Worm (Caenorhabditis elegans): ENCODE results near the gene C34C12.1.

Gene C34C12.1

DNA sequence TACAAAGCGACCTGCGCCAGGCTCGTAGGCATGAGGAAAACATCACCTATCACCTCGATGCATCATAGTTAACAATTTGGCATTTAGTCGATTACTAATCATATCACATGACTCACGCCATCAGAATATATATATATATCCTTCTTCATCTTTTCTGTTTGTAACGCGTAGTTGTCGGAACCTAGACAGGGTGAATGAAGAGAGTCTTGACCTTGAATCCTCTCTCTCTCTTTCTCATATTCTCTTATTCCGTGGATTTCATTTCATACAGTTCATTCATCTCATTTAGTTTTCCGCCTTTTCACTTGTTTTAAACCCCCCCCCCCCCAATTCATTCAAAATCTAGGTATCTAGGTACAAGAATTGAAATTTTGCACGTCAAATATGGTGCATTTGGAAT is 26.1 kb downstream of the C34C12.1 start:
- no peak for TF ChIP-seq B0310.2 (tag; optimal IDR thresholded peaks at IDR 0.05)
- no peak for TF ChIP-seq hmg-4 (GFP tag; optimal IDR thresholded peaks at IDR 0.05)
- TF ChIP-seq ceh-13 (GFP tag; optimal IDR thresholded peaks at IDR 0.05) = no peak
- TF ChIP-seq flt-1 (GFP tag; IDR thresholded peaks at IDR 0.05) = no peak
- no peak for TF ChIP-seq scrt-1 (GFP tag; IDR thresholded peaks at IDR 0.05)
- TF ChIP-seq ceh-36 (tag; optimal IDR thresholded peaks at IDR 0.05) = no peak
- TF ChIP-seq hnd-1 (tag; optimal IDR thresholded peaks at IDR 0.05) = no peak
- TF ChIP-seq ets-7 (tag; optimal IDR thresholded peaks at IDR 0.05) = no peak
- TF ChIP-seq aly-1 (tag; optimal IDR thresholded peaks at IDR 0.05) = no peak
- TF ChIP-seq tra-4 (tag; optimal IDR thresholded peaks at IDR 0.05) = no peak
- no peak for TF ChIP-seq ama-1 (optimal IDR thresholded peaks at IDR 0.05)
- TF ChIP-seq sea-1 (GFP tag; conservative IDR thresholded peaks at IDR 0.05) = no peak
- TF ChIP-seq pes-1 (GFP tag; IDR thresholded peaks at IDR 0.05) = no peak
- TF ChIP-seq F13C5.2 (tag; optimal IDR thresholded peaks at IDR 0.05) = no peak
- TF ChIP-seq tbx-37 (GFP tag; conservative IDR thresholded peaks at IDR 0.05) = no peak
- no peak for TF ChIP-seq tbx-11 (GFP tag; IDR thresholded peaks at IDR 0.05)
- no peak for TF ChIP-seq hmbx-1 (tag; optimal IDR thresholded peaks at IDR 0.05)

DNA sequence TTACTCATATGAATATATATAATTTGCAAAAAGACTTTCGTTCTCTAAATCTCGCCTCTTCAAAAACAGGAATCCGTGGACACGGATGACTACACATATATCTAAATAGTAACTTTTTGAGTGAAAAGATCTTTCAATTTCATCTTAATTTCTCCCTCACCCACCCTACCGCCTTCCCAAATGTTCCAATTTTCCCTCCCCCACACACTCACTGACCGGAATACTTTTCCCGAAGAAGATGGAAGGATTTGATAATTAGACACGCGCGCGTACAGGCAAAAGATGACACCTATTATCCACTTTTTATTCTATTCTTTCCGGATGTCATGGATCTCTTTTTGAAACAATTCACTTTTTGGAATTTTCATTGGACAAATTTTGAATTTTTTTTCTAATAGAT is 26.8 kb downstream of the C34C12.1 start:
- TF ChIP-seq scrt-1 (GFP tag; IDR thresholded peaks at IDR 0.05) (no peak), ets-7 (tag; optimal IDR thresholded peaks at IDR 0.05) (no peak), hmg-4 (GFP tag; optimal IDR thresholded peaks at IDR 0.05) (no peak), tra-4 (tag; optimal IDR thresholded peaks at IDR 0.05) (no peak), hmbx-1 (tag; optimal IDR thresholded peaks at IDR 0.05) (no peak), pes-1 (GFP tag; IDR thresholded peaks at IDR 0.05) (no peak), ama-1 (optimal IDR thresholded peaks at IDR 0.05) (no peak), aly-1 (tag; optimal IDR thresholded peaks at IDR 0.05) (no peak), flt-1 (GFP tag; IDR thresholded peaks at IDR 0.05) (no peak), hnd-1 (tag; optimal IDR thresholded peaks at IDR 0.05) (no peak), sea-1 (GFP tag; conservative IDR thresholded peaks at IDR 0.05) (no peak), ceh-36 (tag; optimal IDR thresholded peaks at IDR 0.05) (no peak)

DNA sequence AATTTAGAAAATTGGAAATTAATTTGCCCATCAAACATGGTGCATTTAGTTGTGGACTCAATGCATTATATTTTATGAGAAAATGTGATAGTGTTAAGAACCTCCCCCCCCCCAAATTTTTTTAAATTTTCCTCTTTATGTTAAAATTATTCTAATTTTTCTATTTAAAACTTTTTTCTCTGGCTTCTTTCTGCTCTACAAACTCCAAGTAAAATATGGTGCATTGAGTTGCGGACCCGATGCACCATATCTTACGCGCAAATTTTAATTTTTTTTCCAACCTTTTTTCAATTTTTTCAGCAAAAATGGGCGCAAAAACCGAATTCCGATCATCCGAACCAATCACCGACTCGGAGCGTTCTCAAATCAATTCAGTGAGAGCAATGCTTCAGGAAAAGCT is 28.1 kb downstream of the C34C12.1 start, which contains the start of gene C34C12.6:
Gene C34C12.6, plus strand, starts transcription at position 301 of the 400 bp plus-strand sequence.
- TF ChIP-seq tbx-37 (GFP tag; conservative IDR thresholded peaks at IDR 0.05) (no peak), F13C5.2 (tag; optimal IDR thresholded peaks at IDR 0.05) (no peak), pes-1 (GFP tag; IDR thresholded peaks at IDR 0.05) (no peak), hnd-1 (tag; optimal IDR thresholded peaks at IDR 0.05) (no peak), scrt-1 (GFP tag; IDR thresholded peaks at IDR 0.05) (no peak), ceh-36 (tag; optimal IDR thresholded peaks at IDR 0.05) (no peak), B0310.2 (tag; optimal IDR thresholded peaks at IDR 0.05) (no peak), ets-7 (tag; optimal IDR thresholded peaks at IDR 0.05) (no peak), aly-1 (tag; optimal IDR thresholded peaks at IDR 0.05) (no peak)

DNA sequence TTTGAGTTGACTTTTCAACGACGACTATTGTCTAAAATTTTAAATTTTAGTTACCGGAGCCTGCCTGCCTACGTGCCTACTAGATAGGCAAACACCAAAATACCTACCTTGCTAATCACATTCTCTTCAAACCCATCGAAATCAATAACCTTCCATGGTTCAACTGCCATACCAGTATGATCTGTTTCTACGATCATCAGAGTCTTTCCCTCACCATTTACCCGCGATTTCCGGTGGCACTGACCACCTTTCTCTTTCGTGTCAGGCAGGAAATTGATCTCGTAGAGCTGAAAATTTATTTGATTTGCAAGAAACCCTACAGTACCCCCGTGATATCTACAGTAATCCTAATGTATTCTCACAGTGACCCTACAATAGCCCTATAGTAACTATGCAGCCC is 30.9 kb downstream of the C34C12.1 start:
- TF ChIP-seq ceh-36 (tag; optimal IDR thresholded peaks at IDR 0.05) (no peak), aly-1 (tag; optimal IDR thresholded peaks at IDR 0.05) (no peak), scrt-1 (GFP tag; IDR thresholded peaks at IDR 0.05) (no peak), hmbx-1 (tag; optimal IDR thresholded peaks at IDR 0.05) (no peak), flt-1 (GFP tag; IDR thresholded peaks at IDR 0.05) (no peak), sea-1 (GFP tag; conservative IDR thresholded peaks at IDR 0.05) (no peak), F13C5.2 (tag; optimal IDR thresholded peaks at IDR 0.05) (no peak), ama-1 (optimal IDR thresholded peaks at IDR 0.05) (no peak), hnd-1 (tag; optimal IDR thresholded peaks at IDR 0.05) (no peak), tbx-37 (GFP tag; conservative IDR thresholded peaks at IDR 0.05) (no peak)

ce11 chrIII:3486055-3486454 is 31.9 kb downstream of the C34C12.1 start:
- no peak for TF ChIP-seq B0310.2 (tag; optimal IDR thresholded peaks at IDR 0.05)
- TF ChIP-seq sea-1 (GFP tag; conservative IDR thresholded peaks at IDR 0.05) = no peak
- TF ChIP-seq scrt-1 (GFP tag; IDR thresholded peaks at IDR 0.05) = no peak
- no peak for TF ChIP-seq F13C5.2 (tag; optimal IDR thresholded peaks at IDR 0.05)
- no peak for TF ChIP-seq ceh-36 (tag; optimal IDR thresholded peaks at IDR 0.05)
- TF ChIP-seq pes-1 (GFP tag; IDR thresholded peaks at IDR 0.05) = no peak
- TF ChIP-seq ama-1 (optimal IDR thresholded peaks at IDR 0.05) = no peak
- no peak for TF ChIP-seq flt-1 (GFP tag; IDR thresholded peaks at IDR 0.05)
- no peak for TF ChIP-seq ets-7 (tag; optimal IDR thresholded peaks at IDR 0.05)
- no peak for TF ChIP-seq hmg-4 (GFP tag; optimal IDR thresholded peaks at IDR 0.05)
- no peak for TF ChIP-seq tbx-11 (GFP tag; IDR thresholded peaks at IDR 0.05)
- TF ChIP-seq aly-1 (tag; optimal IDR thresholded peaks at IDR 0.05) = no peak

ce11 chrIII:3487133-3487532 is 33.0 kb downstream of the C34C12.1 start:
- TF ChIP-seq ama-1 (optimal IDR thresholded peaks at IDR 0.05) (no peak), tbx-37 (GFP tag; conservative IDR thresholded peaks at IDR 0.05) (no peak), hnd-1 (tag; optimal IDR thresholded peaks at IDR 0.05) (no peak), B0310.2 (tag; optimal IDR thresholded peaks at IDR 0.05) (no peak), scrt-1 (GFP tag; IDR thresholded peaks at IDR 0.05) (no peak)

DNA sequence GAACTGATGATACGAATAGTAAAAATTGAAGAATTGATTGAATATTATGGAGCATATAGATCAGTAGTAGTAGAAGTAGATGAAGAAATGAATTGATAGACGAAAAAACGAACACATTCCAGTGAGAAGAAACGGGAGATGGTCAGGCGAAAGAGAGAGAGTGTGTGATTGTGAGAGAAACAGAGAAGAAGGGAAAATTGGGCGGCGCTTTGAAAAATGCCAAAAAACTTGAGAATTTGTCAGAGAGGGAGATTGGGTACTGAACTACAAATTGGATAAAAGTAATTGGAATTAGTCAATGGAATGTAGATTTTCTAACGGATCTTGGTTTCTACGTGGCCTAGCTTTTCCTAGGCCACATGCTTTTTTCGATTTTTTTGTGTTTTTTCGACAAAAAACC is 34.1 kb downstream of the C34C12.1 start, which contains the start of gene C34C12.7:
Gene C34C12.7, minus strand, starts transcription at position 118 of the 400 bp plus-strand sequence.
- TF ChIP-seq pes-1 (GFP tag; IDR thresholded peaks at IDR 0.05) (no peak), aly-1 (tag; optimal IDR thresholded peaks at IDR 0.05) (no peak), tbx-11 (GFP tag; IDR thresholded peaks at IDR 0.05) (no peak), hmg-4 (GFP tag; optimal IDR thresholded peaks at IDR 0.05) (no peak), flt-1 (GFP tag; IDR thresholded peaks at IDR 0.05) (no peak), ceh-13 (GFP tag; optimal IDR thresholded peaks at IDR 0.05) (no peak), ets-7 (tag; optimal IDR thresholded peaks at IDR 0.05) (no peak), hnd-1 (tag; optimal IDR thresholded peaks at IDR 0.05) (no peak), ama-1 (optimal IDR thresholded peaks at IDR 0.05) (no peak), tbx-37 (GFP tag; conservative IDR thresholded peaks at IDR 0.05) (no peak), scrt-1 (GFP tag; IDR thresholded peaks at IDR 0.05) (no peak)

- TF ChIP-seq hnd-1 (tag; optimal IDR thresholded peaks at IDR 0.05) (no peak), ets-7 (tag; optimal IDR thresholded peaks at IDR 0.05) (no peak), tbx-37 (GFP tag; conservative IDR thresholded peaks at IDR 0.05) (no peak), pes-1 (GFP tag; IDR thresholded peaks at IDR 0.05) (no peak), tbx-11 (GFP tag; IDR thresholded peaks at IDR 0.05) (no peak), B0310.2 (tag; optimal IDR thresholded peaks at IDR 0.05) (no peak), ama-1 (optimal IDR thresholded peaks at IDR 0.05) (no peak), scrt-1 (GFP tag; IDR thresholded peaks at IDR 0.05) (no peak), tra-4 (tag; optimal IDR thresholded peaks at IDR 0.05) (no peak), hmg-4 (GFP tag; optimal IDR thresholded peaks at IDR 0.05) (no peak), sea-1 (GFP tag; conservative IDR thresholded peaks at IDR 0.05) (no peak), hmbx-1 (tag; optimal IDR thresholded peaks at IDR 0.05) (no peak), ceh-13 (GFP tag; optimal IDR thresholded peaks at IDR 0.05) (no peak), F13C5.2 (tag; optimal IDR thresholded peaks at IDR 0.05) (no peak), ceh-36 (tag; optimal IDR thresholded peaks at IDR 0.05) (no peak), aly-1 (tag; optimal IDR thresholded peaks at IDR 0.05) (no peak)
These were observed 39.0 kb downstream of the C34C12.1 start, which contains the start of gene gly-14 for ce11 chrIII:3493138-3493537. Gene gly-14 (minus strand): TSS chrIII:3493238.

Measured in whole organism, early embryonic.